Worm (Caenorhabditis elegans) whole organism, L3 larva: ENCODE measurements around the gene C45E5.1.

Source experiments
- R02D3.7 ChIP-seq: fragments of 150-350 bp; optimal IDR thresholded peaks from 2 replicates; lab custom pipeline; 2014; ENCODE audit warnings: missing biosample characterization, missing genetic modification characterization
- ZK546.5 ChIP-seq: sonication (generic microtip); optimal IDR thresholded peaks from 2 replicates; lab custom pipeline; 2017; ENCODE audit warnings: missing biosample characterization, missing genetic modification characterization
- aly-2 ChIP-seq: fragments of 150-350 bp; optimal IDR thresholded peaks from 2 replicates; lab custom pipeline; 2014; ENCODE audit warnings: missing biosample characterization, missing genetic modification characterization
- ama-1 ChIP-seq: fragments of 150-350 bp; optimal IDR thresholded peaks from 2 replicates; lab custom pipeline; 2018
- ceh-16 ChIP-seq: sonication (generic microtip); optimal IDR thresholded peaks from 2 replicates; lab custom pipeline; 2017; ENCODE audit warnings: missing biosample characterization, missing genetic modification characterization
- ceh-28 ChIP-seq: fragments of 150-350 bp; optimal IDR thresholded peaks from 2 replicates; lab custom pipeline; 2014; ENCODE audit warnings: missing biosample characterization, missing genetic modification reagents, missing genetic modification characterization
- ceh-82 ChIP-seq: fragments of 150-350 bp; optimal IDR thresholded peaks from 2 replicates; lab custom pipeline; 2014; ENCODE audit warnings: missing biosample characterization, missing genetic modification characterization
- ceh-9 ChIP-seq: sonication (generic microtip); optimal IDR thresholded peaks from 2 replicates; lab custom pipeline; 2018; ENCODE audit warnings: missing biosample characterization, missing genetic modification characterization
- daf-12 ChIP-seq: fragments of 150-350 bp; optimal IDR thresholded peaks from 2 replicates; lab custom pipeline; 2014; ENCODE audit warnings: missing biosample characterization, missing genetic modification reagents, missing genetic modification characterization
- egl-27 ChIP-seq: sonication (generic microtip); optimal IDR thresholded peaks from 4 replicates; lab custom pipeline; 2017; ENCODE audit warnings: missing biosample characterization, missing genetic modification reagents, missing genetic modification characterization
- egl-5 ChIP-seq: fragments of 150-350 bp; optimal IDR thresholded peaks from 2 replicates; lab custom pipeline; 2017; ENCODE audit warnings: missing biosample characterization, missing genetic modification reagents, missing genetic modification characterization, inconsistent platforms
- elt-1 ChIP-seq: fragments of 150-350 bp; optimal IDR thresholded peaks from 2 replicates; lab custom pipeline; 2014; ENCODE audit warnings: missing biosample characterization, missing genetic modification characterization
- elt-2 ChIP-seq: sonication (generic microtip); optimal IDR thresholded peaks from 2 replicates; lab custom pipeline; 2016; ENCODE audit warnings: missing genetic modification reagents, mild to moderate bottlenecking, missing genetic modification characterization, missing compliant biosample characterization
- elt-3 ChIP-seq, 3 experiments: fragments of 150-350 bp in 1 of 3; sonication (generic microtip) in 2 of 3; optimal IDR thresholded peaks; 2 replicates in 2 of 3; 4 replicates in 1 of 3; lab custom pipeline; 2014 to 2017; ENCODE audit warnings: missing biosample characterization in 3 of 3, missing genetic modification characterization in 3 of 3
- eor-1 ChIP-seq, 2 experiments: fragments of 150-350 bp; optimal IDR thresholded peaks; 2 replicates each; lab custom pipeline; 2014 to 2018; ENCODE audit warnings: missing biosample characterization in 2 of 2, missing genetic modification characterization in 2 of 2
- fkh-10 ChIP-seq: sonication (generic microtip); optimal IDR thresholded peaks from 2 replicates; lab custom pipeline; 2017; ENCODE audit warnings: missing biosample characterization, missing genetic modification reagents, missing genetic modification characterization
- fkh-2 ChIP-seq: fragments of 150-350 bp; optimal IDR thresholded peaks from 2 replicates; lab custom pipeline; 2014; ENCODE audit warnings: missing biosample characterization, missing genetic modification reagents, missing genetic modification characterization
- fos-1 ChIP-seq: fragments of 150-350 bp; optimal IDR thresholded peaks from 2 replicates; lab custom pipeline; 2014; ENCODE audit warnings: missing biosample characterization, missing genetic modification characterization
- hmg-11 ChIP-seq: sonication (generic microtip); optimal IDR thresholded peaks from 2 replicates; lab custom pipeline; 2016; ENCODE audit warnings: missing genetic modification characterization, missing compliant biosample characterization
- jun-1 ChIP-seq: fragments of 150-350 bp; optimal IDR thresholded peaks from 2 replicates; lab custom pipeline; 2014; ENCODE audit warnings: missing biosample characterization, missing genetic modification reagents, missing genetic modification characterization
- lin-15B ChIP-seq: fragments of 150-350 bp; optimal IDR thresholded peaks from 2 replicates; lab custom pipeline; 2014; ENCODE audit warnings: missing biosample characterization, missing genetic modification characterization
- lin-39 ChIP-seq: fragments of 150-350 bp; optimal IDR thresholded peaks from 2 replicates; lab custom pipeline; 2018; ENCODE audit warnings: missing biosample characterization, missing genetic modification reagents, missing genetic modification characterization
- lsy-12 ChIP-seq: sonication (generic microtip); optimal IDR thresholded peaks from 2 replicates; lab custom pipeline; 2016; ENCODE audit warnings: mild to moderate bottlenecking, missing genetic modification characterization, missing compliant biosample characterization
- mdl-1 ChIP-seq: fragments of 150-350 bp; optimal IDR thresholded peaks from 2 replicates; lab custom pipeline; 2014; ENCODE audit warnings: missing biosample characterization, missing genetic modification characterization
- mml-1 ChIP-seq: fragments of 150-350 bp; sonication (generic microtip); optimal IDR thresholded peaks from 3 replicates; lab custom pipeline; 2014; ENCODE audit warnings: missing biosample characterization, missing genetic modification characterization
- nfya-1 ChIP-seq: sonication (generic microtip); optimal IDR thresholded peaks from 2 replicates; lab custom pipeline; 2017; ENCODE audit warnings: missing genetic modification characterization, mild to moderate bottlenecking, missing compliant biosample characterization, antibody characterized with exemption, moderate library complexity; ENCODE audit not compliant: insufficient read depth
- nhr-11 ChIP-seq: fragments of 150-350 bp; optimal IDR thresholded peaks from 2 replicates; lab custom pipeline; 2014; ENCODE audit warnings: missing biosample characterization, missing genetic modification characterization
- nhr-12 ChIP-seq: fragments of 150-350 bp; optimal IDR thresholded peaks from 2 replicates; lab custom pipeline; 2014; ENCODE audit warnings: missing biosample characterization, missing genetic modification characterization
- nhr-23 ChIP-seq: fragments of 150-350 bp; optimal IDR thresholded peaks from 2 replicates; lab custom pipeline; 2014; ENCODE audit warnings: missing biosample characterization, missing genetic modification reagents, missing genetic modification characterization
- nhr-237 ChIP-seq: fragments of 150-350 bp; optimal IDR thresholded peaks from 2 replicates; lab custom pipeline; 2014; ENCODE audit warnings: missing biosample characterization, missing genetic modification characterization
- nhr-25 ChIP-seq: sonication (generic microtip); optimal IDR thresholded peaks from 2 replicates; lab custom pipeline; 2017; ENCODE audit warnings: missing biosample characterization, missing genetic modification characterization
- nhr-28 ChIP-seq: fragments of 150-350 bp; optimal IDR thresholded peaks from 2 replicates; lab custom pipeline; 2014; ENCODE audit warnings: missing biosample characterization, missing genetic modification characterization
- nhr-43 ChIP-seq: sonication (generic microtip); optimal IDR thresholded peaks from 2 replicates; lab custom pipeline; 2016; ENCODE audit warnings: mild to moderate bottlenecking, missing genetic modification characterization, missing compliant biosample characterization; ENCODE audit not compliant: poor library complexity, severe bottlenecking
- nhr-67 ChIP-seq: fragments of 150-350 bp; optimal IDR thresholded peaks from 2 replicates; lab custom pipeline; 2014; ENCODE audit warnings: missing biosample characterization, missing genetic modification characterization
- nhr-76 ChIP-seq: fragments of 150-350 bp; sonication (generic microtip); optimal IDR thresholded peaks from 5 replicates; lab custom pipeline; 2014; ENCODE audit warnings: missing biosample characterization, missing genetic modification characterization
- nhr-77 ChIP-seq: fragments of 150-350 bp; optimal IDR thresholded peaks from 2 replicates; lab custom pipeline; 2014; ENCODE audit warnings: missing biosample characterization, missing genetic modification characterization
- pha-4 ChIP-seq: fragments of 150-350 bp; optimal IDR thresholded peaks from 2 replicates; lab custom pipeline; 2014; ENCODE audit warnings: missing biosample characterization, missing genetic modification reagents, missing genetic modification characterization
- pqm-1 ChIP-seq: fragments of 150-350 bp; optimal IDR thresholded peaks from 2 replicates; lab custom pipeline; 2017; ENCODE audit warnings: missing biosample characterization, missing genetic modification characterization, inconsistent platforms
- sea-2 ChIP-seq: fragments of 150-350 bp; sonication (generic microtip); optimal IDR thresholded peaks from 4 replicates; lab custom pipeline; 2014; ENCODE audit warnings: missing biosample characterization, missing genetic modification reagents, missing genetic modification characterization
- skn-1 ChIP-seq: fragments of 150-350 bp; optimal IDR thresholded peaks from 2 replicates; lab custom pipeline; 2014; ENCODE audit warnings: missing biosample characterization, missing genetic modification characterization
- snpc-4 ChIP-seq: fragments of 150-350 bp; optimal IDR thresholded peaks from 2 replicates; lab custom pipeline; 2014; ENCODE audit warnings: missing biosample characterization, missing genetic modification characterization
- tbx-2 ChIP-seq: sonication (generic microtip); optimal IDR thresholded peaks from 2 replicates; lab custom pipeline; 2016; ENCODE audit warnings: mild to moderate bottlenecking, missing genetic modification characterization, missing compliant biosample characterization
- unc-39 ChIP-seq: sonication (generic microtip); optimal IDR thresholded peaks from 4 replicates; lab custom pipeline; 2017; ENCODE audit warnings: missing biosample characterization, missing genetic modification characterization
- unc-62 ChIP-seq: fragments of 150-350 bp; sonication (generic microtip); optimal IDR thresholded peaks from 4 replicates; lab custom pipeline; 2014; ENCODE audit warnings: missing biosample characterization, missing genetic modification reagents, missing genetic modification characterization
- zag-1 ChIP-seq: fragments of 150-350 bp; optimal IDR thresholded peaks from 2 replicates; lab custom pipeline; 2014; ENCODE audit warnings: missing biosample characterization, missing genetic modification characterization
- ztf-11 ChIP-seq: fragments of 150-350 bp; optimal IDR thresholded peaks from 2 replicates; lab custom pipeline; 2014; ENCODE audit warnings: missing biosample characterization, missing genetic modification characterization
- ztf-4 ChIP-seq: fragments of 150-350 bp; optimal IDR thresholded peaks from 2 replicates; lab custom pipeline; 2014; ENCODE audit warnings: missing biosample characterization, missing genetic modification characterization

Gene C45E5.1

ce11 chrIV:5753253-5753652, 9.1 kb downstream of the C45E5.1 start:
- TF ChIP-seq nhr-67 (tag; lab: Kevin White, UChicago): no peak
- no peak for TF ChIP-seq pqm-1 (tag; lab: Kevin White, UChicago)
- TF ChIP-seq unc-39 (tag; lab: Kevin White, UChicago): no peak
- no peak for TF ChIP-seq elt-1 (tag; lab: Kevin White, UChicago)
- no peak for TF ChIP-seq egl-27 (tag; lab: Kevin White, UChicago)
- TF ChIP-seq eor-1 (tag; optimal IDR thresholded peaks at IDR 0.05; lab: Kevin White, UChicago): no peak
- no peak for TF ChIP-seq fos-1 (tag; lab: Kevin White, UChicago)
- no peak for TF ChIP-seq ceh-82 (tag; lab: Kevin White, UChicago)
- no peak for TF ChIP-seq nfya-1 (tag; lab: Kevin White, UChicago)
- no peak for TF ChIP-seq nhr-25 (tag; lab: Kevin White, UChicago)
- TF ChIP-seq nhr-77 (tag; lab: Kevin White, UChicago): no peak
- no peak for TF ChIP-seq egl-5 (tag; lab: Kevin White, UChicago)
- TF ChIP-seq jun-1 (tag; lab: Kevin White, UChicago): no peak
- TF ChIP-seq aly-2 (tag; lab: Kevin White, UChicago): no peak
- peak; percentile 5 for TF ChIP-seq tbx-2 (tag; lab: Kevin White, UChicago)
- TF ChIP-seq zag-1 (tag; lab: Kevin White, UChicago): no peak
- TF ChIP-seq R02D3.7: no peak
- no peak for TF ChIP-seq nhr-43 (tag; lab: Kevin White, UChicago)
- TF ChIP-seq ceh-28 (tag; lab: Kevin White, UChicago): no peak
- no peak for TF ChIP-seq unc-62 (GFP tag; lab: Kevin White, UChicago)
- TF ChIP-seq pha-4: peak; percentile 91
- TF ChIP-seq elt-3 (tag; optimal IDR thresholded peaks at IDR 0.05; lab: Kevin White, UChicago): no peak
- no peak for TF ChIP-seq mdl-1 (tag; lab: Kevin White, UChicago)
- peak; percentile 7 for TF ChIP-seq lin-39
- TF ChIP-seq ztf-11 (tag; lab: Kevin White, UChicago): no peak

ce11 chrIV:5753954-5754543, 9.8 kb downstream of the C45E5.1 start:
- TF ChIP-seq lsy-12: peak; percentile 70
- no peak for TF ChIP-seq ztf-11 (tag; lab: Kevin White, UChicago)
- peak; percentile 44 for TF ChIP-seq lin-39
- peak; percentile 74 for TF ChIP-seq nhr-25 (tag; lab: Kevin White, UChicago)
- TF ChIP-seq ceh-9 (tag; lab: Kevin White, UChicago): no peak
- no peak for TF ChIP-seq sea-2 (GFP tag; lab: Kevin White, UChicago)
- TF ChIP-seq aly-2 (tag; lab: Kevin White, UChicago): no peak
- no peak for TF ChIP-seq unc-39 (tag; lab: Kevin White, UChicago)
- peak; percentile 75 for TF ChIP-seq jun-1 (tag; lab: Kevin White, UChicago)
- no peak for TF ChIP-seq nhr-28 (tag; lab: Kevin White, UChicago)
- TF ChIP-seq hmg-11 (tag; lab: Kevin White, UChicago): peak; percentile 92
- TF ChIP-seq nhr-12: no peak
- TF ChIP-seq pqm-1 (tag; lab: Kevin White, UChicago): peak; percentile 91
- no peak for TF ChIP-seq nhr-237 (tag; lab: Kevin White, UChicago)
- TF ChIP-seq elt-1 (tag; lab: Kevin White, UChicago): no peak
- TF ChIP-seq ztf-4: no peak
- peak; percentile 19 for TF ChIP-seq snpc-4
- peak; percentile 33 for TF ChIP-seq ama-1 (lab: Kevin White, UChicago)
- TF ChIP-seq fkh-10 (GFP tag; lab: Kevin White, UChicago): no peak
- peak; percentile 40 for TF ChIP-seq egl-5 (tag; lab: Kevin White, UChicago)
- TF ChIP-seq egl-27 (tag; lab: Kevin White, UChicago): no peak
- TF ChIP-seq skn-1 (tag; lab: Kevin White, UChicago): no peak
- TF ChIP-seq nhr-77 (tag; lab: Kevin White, UChicago): peak; percentile 43
- TF ChIP-seq ZK546.5 (tag; lab: Kevin White, UChicago): no peak
- TF ChIP-seq ceh-28 (tag; lab: Kevin White, UChicago): peak; percentile 48
- peak; percentile 83 for TF ChIP-seq nfya-1 (tag; lab: Kevin White, UChicago)
- TF ChIP-seq R02D3.7: peak; percentile 46
- no peak for TF ChIP-seq eor-1 (tag; optimal IDR thresholded peaks at IDR 0.05; lab: Kevin White, UChicago)
- no peak for TF ChIP-seq elt-3 (tag; optimal IDR thresholded peaks at IDR 0.05; lab: Kevin White, UChicago)
- TF ChIP-seq elt-2: peak; percentile 85
- peak; percentile 30 for TF ChIP-seq nhr-11 (tag; lab: Kevin White, UChicago)
- TF ChIP-seq nhr-67 (tag; lab: Kevin White, UChicago): no peak
- TF ChIP-seq unc-62 (GFP tag; lab: Kevin White, UChicago): no peak
- no peak for TF ChIP-seq fkh-2 (tag; lab: Kevin White, UChicago)
- no peak for TF ChIP-seq mml-1 (tag; lab: Kevin White, UChicago)
- peak; percentile 47 for TF ChIP-seq nhr-76
- peak; percentile 70 for TF ChIP-seq mdl-1 (tag; lab: Kevin White, UChicago)
- no peak for TF ChIP-seq daf-12 (tag; lab: Kevin White, UChicago)
- TF ChIP-seq pha-4: peak; percentile 92
- no peak for TF ChIP-seq zag-1 (tag; lab: Kevin White, UChicago)
- no peak for TF ChIP-seq ceh-82 (tag; lab: Kevin White, UChicago)
- TF ChIP-seq nhr-23 (tag; lab: Kevin White, UChicago): peak; percentile 70
- TF ChIP-seq nhr-43 (tag; lab: Kevin White, UChicago): peak; percentile 41
- TF ChIP-seq fos-1 (tag; lab: Kevin White, UChicago): no peak
- TF ChIP-seq ceh-16 (tag; lab: Kevin White, UChicago): no peak
- peak; percentile 53 for TF ChIP-seq tbx-2 (tag; lab: Kevin White, UChicago)
- peak; percentile 9 for TF ChIP-seq lin-15B (tag; lab: Kevin White, UChicago)
- TF ChIP-seq, all 47 proteins: peak for 22
